Fruit fly (Drosophila melanogaster): Measurements from ENCODE around the gene BI-1.

The BI-1 gene

DNA sequence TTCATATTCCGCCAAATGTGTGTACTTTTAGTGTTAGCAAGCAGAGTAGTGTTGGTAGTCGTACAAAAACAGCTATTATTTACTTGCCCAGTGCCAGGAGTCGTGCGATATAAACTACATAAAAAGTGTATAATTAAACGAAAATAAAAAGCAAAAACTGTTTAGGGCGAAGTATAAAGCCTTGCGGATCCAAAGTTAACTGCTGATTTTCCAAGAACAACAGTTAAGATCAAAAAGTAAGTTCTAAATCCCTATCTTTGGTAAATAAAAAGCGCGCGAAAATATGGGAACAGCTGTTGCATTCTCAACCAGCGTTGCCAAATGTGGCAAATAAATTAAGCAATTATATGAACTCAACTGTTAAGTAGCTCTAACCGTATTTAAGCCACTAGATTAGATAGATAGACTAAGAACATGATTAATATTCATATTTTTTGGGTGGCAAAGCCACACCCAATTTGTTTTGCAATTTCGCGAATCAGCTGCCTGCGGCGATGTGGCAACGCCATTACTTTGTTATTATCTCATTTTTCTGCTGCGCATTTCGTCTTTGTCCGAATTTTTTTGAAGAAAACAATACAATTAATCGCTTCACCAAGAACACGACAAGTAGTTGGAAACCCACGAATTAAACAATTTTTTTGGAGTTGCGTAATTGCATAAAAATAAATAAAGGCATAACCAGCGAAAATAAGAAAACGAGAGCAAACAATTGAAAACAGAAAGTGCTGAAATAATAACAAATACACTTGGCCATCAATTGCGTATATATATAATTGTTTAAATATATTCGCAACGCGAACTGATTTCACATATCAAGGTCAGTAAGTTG lies 31.7 kb upstream of the BI-1 start, which contains the start of the genes Prim1 and CG7083 (continued):
- TF ChIP-seq Rx (GFP tag; IDR thresholded peaks at IDR 0.05) (no peak), Hsf (GFP tag; optimal IDR thresholded peaks at IDR 0.05) (peak; percentile 66), CG8478 (optimal IDR thresholded peaks at IDR 0.05) (no peak), CG9609 (GFP tag; optimal IDR thresholded peaks at IDR 0.05) (peak; percentile 62), CG14965 (GFP tag; optimal IDR thresholded peaks at IDR 0.05; ENCODE audit: borderline replicate concordance) (no peak), Myb (GFP tag; optimal IDR thresholded peaks at IDR 0.05) (peak; percentile 55), CG9932 (GFP tag; IDR thresholded peaks at IDR 0.05) (peak; percentile 50; the same call in 1 of the 2 replicates), CG10147 (GFP tag; optimal IDR thresholded peaks at IDR 0.05) (peak; percentile 34), CG8359 (GFP tag; optimal IDR thresholded peaks at IDR 0.05; ENCODE audit: borderline replicate concordance) (no peak), jigr1 (GFP tag; IDR thresholded peaks at IDR 0.05) (no peak), klu (GFP tag; IDR thresholded peaks at IDR 0.05) (no peak), CG10431 (GFP tag; optimal IDR thresholded peaks at IDR 0.05) (no peak), lov (optimal IDR thresholded peaks at IDR 0.05) (no peak), lov (GFP tag; IDR thresholded peaks at IDR 0.05) (no peak), CG2199 (GFP tag; IDR thresholded peaks at IDR 0.05) (no peak), tin (GFP tag; optimal IDR thresholded peaks at IDR 0.05) (peak; percentile 65), bab2 (GFP tag; optimal IDR thresholded peaks at IDR 0.05) (peak; percentile 61), CG13296 (GFP tag; optimal IDR thresholded peaks at IDR 0.05) (peak; percentile 53), Rfx (GFP tag; IDR thresholded peaks at IDR 0.05) (peak; percentile 51), ac (GFP tag; optimal IDR thresholded peaks at IDR 0.05) (peak; percentile 0), CG5180 (GFP tag; optimal IDR thresholded peaks at IDR 0.05) (no peak), ERR (GFP tag; optimal IDR thresholded peaks at IDR 0.05) (peak; percentile 48), Dip3 (GFP tag; optimal IDR thresholded peaks at IDR 0.05) (peak; percentile 22), z (GFP tag; IDR thresholded peaks at IDR 0.05) (no peak), zfh1 (GFP tag; IDR thresholded peaks at IDR 0.05) (peak; percentile 63; the same call in 1 of the 3 replicates), tgo (GFP tag; IDR thresholded peaks at IDR 0.05) (peak; percentile 30; the same call in 1 of the 3 replicates), CG18262 (tag; optimal IDR thresholded peaks at IDR 0.05) (peak; percentile 47), Oli (tag; optimal IDR thresholded peaks at IDR 0.05) (peak; percentile 45), CG3281 (GFP tag; optimal IDR thresholded peaks at IDR 0.05) (peak; percentile 69), CG9876 (GFP tag; optimal IDR thresholded peaks at IDR 0.05) (peak; percentile 18), CG11696 (GFP tag; IDR thresholded peaks at IDR 0.05) (no peak), pzg (GFP tag; optimal IDR thresholded peaks at IDR 0.05) (peak; percentile 63), zen2 (GFP tag; IDR thresholded peaks at IDR 0.05; ENCODE audit: partially characterized antibody) (no peak), Pdp1 (GFP tag; optimal IDR thresholded peaks at IDR 0.05) (peak; percentile 57 to 90), CG8944 (GFP tag; optimal IDR thresholded peaks at IDR 0.05) (peak; percentile 33), dysf (GFP tag; IDR thresholded peaks at IDR 0.05) (no peak), CG1602 (GFP tag; optimal IDR thresholded peaks at IDR 0.05) (peak; percentile 7), lab (GFP tag; optimal IDR thresholded peaks at IDR 0.05) (peak; percentile 67), CHES-1-like (GFP tag; optimal IDR thresholded peaks at IDR 0.05) (peak; percentile 76), ci (GFP tag; IDR thresholded peaks at IDR 0.05) (peak; percentile 60; the same call in 2 of the 3 replicates), TFAM (GFP tag; optimal IDR thresholded peaks at IDR 0.05) (no peak), CG3847 (GFP tag; IDR thresholded peaks at IDR 0.05) (no peak; the same call in 1 of the 2 replicates), CG17186 (GFP tag; optimal IDR thresholded peaks at IDR 0.05) (peak; percentile 81), cg (GFP tag; optimal IDR thresholded peaks at IDR 0.05) (no peak), Usf (GFP tag; optimal IDR thresholded peaks at IDR 0.05) (no peak), toy (GFP tag; IDR thresholded peaks at IDR 0.05) (no peak), Sry-β (GFP tag; optimal IDR thresholded peaks at IDR 0.05) (no peak), da (GFP tag; optimal IDR thresholded peaks at IDR 0.05) (peak; percentile 43), cato (GFP tag; optimal IDR thresholded peaks at IDR 0.05; ENCODE audit: borderline replicate concordance) (no peak), amos (GFP tag; IDR thresholded peaks at IDR 0.05; ENCODE audit: partially characterized antibody) (peak; percentile 13; the same call in 1 of the 2 replicates)
